Worm (Caenorhabditis elegans) whole organism, young adult: ENCODE measurements around the gene C55C3.8.
A peak's percentile ranks its signal among the peaks of the same experiment; 100 is the strongest.

Experiments used
- B0035.1 ChIP-seq: sonication (generic microtip); optimal IDR thresholded peaks from 2 replicates; lab custom pipeline; 2016; ENCODE audit warnings: missing genetic modification characterization, mild to moderate bottlenecking, missing compliant biosample characterization, missing genotype, missing genetic modification reagents
- B0336.3 ChIP-seq: fragments of 200-800 bp; sonication (Bioruptor generic); IDR thresholded peaks from 2 replicates; pipeline ENCODE4 v1.3.6; 2022; ENCODE audit warnings: missing genetic modification characterization, missing compliant biosample characterization
- C17E4.6 ChIP-seq: fragments of 200-800 bp; sonication (Bioruptor generic); IDR thresholded peaks from 2 replicates; pipeline ENCODE4 v1.3.6; 2022; ENCODE audit warnings: missing genetic modification reagents, missing genetic modification characterization, missing compliant biosample characterization
- F10E7.11 ChIP-seq: sonication (generic microtip); optimal IDR thresholded peaks from 2 replicates; lab custom pipeline; 2017; ENCODE audit warnings: mild to moderate bottlenecking, missing genetic modification characterization, moderate library complexity, missing compliant biosample characterization
- F33H1.4 ChIP-seq: fragments of 200-800 bp; sonication (Bioruptor generic); IDR thresholded peaks from 2 replicates; pipeline ENCODE4 v1.3.6; 2022; ENCODE audit warnings: missing genetic modification reagents, missing genetic modification characterization, missing compliant biosample characterization
- F49E8.2 ChIP-seq: sonication (generic microtip); optimal IDR thresholded peaks from 3 replicates; lab custom pipeline; 2017; ENCODE audit warnings: missing genetic modification characterization, mild to moderate bottlenecking, missing compliant biosample characterization, antibody characterized with exemption, moderate library complexity; ENCODE audit not compliant: insufficient read depth
- F55B11.4 ChIP-seq: sonication (generic microtip); optimal IDR thresholded peaks from 2 replicates; lab custom pipeline; 2016; ENCODE audit warnings: missing compliant biosample characterization, missing genetic modification characterization, borderline replicate concordance; ENCODE audit not compliant: insufficient read depth
- F57A8.1 ChIP-seq: fragments of 200-800 bp; sonication (Bioruptor generic); optimal IDR thresholded peaks from 2 replicates; lab custom pipeline; 2018; ENCODE audit warnings: mild to moderate bottlenecking, missing genetic modification characterization, moderate library complexity, missing compliant biosample characterization
- Y53F4B.3 ChIP-seq: fragments of 200-800 bp; sonication (Bioruptor generic); IDR thresholded peaks from 2 replicates; pipeline ENCODE4 v1.3.6; 2022; ENCODE audit warnings: missing genetic modification reagents, missing genetic modification characterization, missing compliant biosample characterization
- Y53G8AR.9 ChIP-seq: fragments of 200-800 bp; sonication (Bioruptor generic); conservative IDR thresholded peaks from 2 replicates; pipeline ENCODE4 v1.3.6; 2022; ENCODE audit warnings: missing genetic modification reagents, missing genetic modification characterization, missing compliant biosample characterization
- Y56A3A.18 ChIP-seq: fragments of 200-800 bp; sonication (Bioruptor generic); IDR thresholded peaks from 2 replicates; pipeline ENCODE4 v1.3.6; 2022; ENCODE audit warnings: missing genetic modification reagents, missing genetic modification characterization, missing compliant biosample characterization
- aptf-2 ChIP-seq: fragments of 200-800 bp; sonication (Bioruptor generic); conservative IDR thresholded peaks from 2 replicates; pipeline ENCODE4 v1.3.6; 2022; ENCODE audit warnings: missing genetic modification reagents, missing genetic modification characterization, missing compliant biosample characterization
- attf-5 ChIP-seq: fragments of 200-800 bp; sonication (Bioruptor generic); optimal IDR thresholded peaks from 2 replicates; lab custom pipeline; 2018; ENCODE audit warnings: mild to moderate bottlenecking, missing genetic modification characterization, missing compliant biosample characterization
- ccch-3 ChIP-seq: fragments of 200-800 bp; sonication (Bioruptor generic); optimal IDR thresholded peaks from 2 replicates; lab custom pipeline; 2018; ENCODE audit warnings: mild to moderate bottlenecking, missing genetic modification characterization, missing compliant biosample characterization
- cebp-2 ChIP-seq: fragments of 200-800 bp; sonication (Bioruptor generic); IDR thresholded peaks from 2 replicates; pipeline ENCODE4 v1.3.6; 2022; ENCODE audit warnings: missing genetic modification characterization, missing compliant biosample characterization
- ceh-40 ChIP-seq: fragments of 200-800 bp; sonication (Bioruptor generic); IDR thresholded peaks from 2 replicates; pipeline ENCODE4 v1.3.6; 2022; ENCODE audit warnings: missing genetic modification characterization, missing compliant biosample characterization
- ceh-58 ChIP-seq: fragments of 200-800 bp; sonication (Bioruptor generic); IDR thresholded peaks from 2 replicates; pipeline ENCODE4 v1.3.6; 2022; ENCODE audit warnings: missing genetic modification characterization, missing compliant biosample characterization
- chd-7 ChIP-seq: sonication (generic microtip); optimal IDR thresholded peaks from 2 replicates; lab custom pipeline; 2016; ENCODE audit warnings: mild to moderate bottlenecking, missing genetic modification characterization, moderate library complexity, missing compliant biosample characterization
- die-1 ChIP-seq: sonication (generic microtip); optimal IDR thresholded peaks from 2 replicates; lab custom pipeline; 2016; ENCODE audit warnings: missing genotype, mild to moderate bottlenecking, missing genetic modification characterization, missing compliant biosample characterization
- dox-1 ChIP-seq: fragments of 200-800 bp; sonication (Bioruptor generic); IDR thresholded peaks from 2 replicates; pipeline ENCODE4 v1.3.6; 2022; ENCODE audit warnings: missing genetic modification reagents, missing genetic modification characterization, missing compliant biosample characterization
- dpl-1 ChIP-seq: fragments of 150-350 bp; optimal IDR thresholded peaks from 2 replicates; lab custom pipeline; 2014; ENCODE audit warnings: missing biosample characterization, missing genetic modification reagents, missing genetic modification characterization
- egl-44 ChIP-seq: fragments of 200-800 bp; sonication (Bioruptor generic); IDR thresholded peaks from 2 replicates; pipeline ENCODE4 v1.3.6; 2022; ENCODE audit warnings: missing genetic modification reagents, missing genetic modification characterization, missing compliant biosample characterization
- egrh-3 ChIP-seq: fragments of 200-800 bp; sonication (Bioruptor generic); IDR thresholded peaks from 2 replicates; pipeline ENCODE4 v1.3.6; 2022; ENCODE audit warnings: missing genetic modification reagents, missing genetic modification characterization, missing compliant biosample characterization
- ekl-4 ChIP-seq: fragments of 200-800 bp; sonication (Bioruptor generic); IDR thresholded peaks from 2 replicates; pipeline ENCODE4 v1.3.6; 2022; ENCODE audit warnings: missing genetic modification reagents, missing genetic modification characterization, missing compliant biosample characterization
- fkh-3 ChIP-seq: sonication (generic microtip); optimal IDR thresholded peaks from 2 replicates; lab custom pipeline; 2016; ENCODE audit warnings: mild to moderate bottlenecking, missing genetic modification characterization, missing compliant biosample characterization
- him-1 ChIP-seq: sonication (generic microtip); optimal IDR thresholded peaks from 2 replicates; lab custom pipeline; 2016; ENCODE audit warnings: missing genotype, missing genetic modification reagents, missing genetic modification characterization, missing compliant biosample characterization
- let-607 ChIP-seq, 2 experiments: fragments of 200-800 bp in 1 of 2; sonication (Bioruptor generic) in 1 of 2; sonication (generic microtip) in 1 of 2; optimal IDR thresholded peaks; 2 replicates each; lab custom pipeline; 2016 to 2018; ENCODE audit warnings: mild to moderate bottlenecking in 2 of 2, missing compliant biosample characterization in 2 of 2, missing genetic modification characterization in 2 of 2, moderate library complexity in 2 of 2, missing genotype in 1 of 2
- lin-40 ChIP-seq: sonication (generic microtip); optimal IDR thresholded peaks from 2 replicates; lab custom pipeline; 2016; ENCODE audit warnings: missing genetic modification characterization, mild to moderate bottlenecking, missing compliant biosample characterization, missing genotype, missing genetic modification reagents
- lin-54 ChIP-seq: fragments of 200-800 bp; sonication (Bioruptor generic); optimal IDR thresholded peaks from 2 replicates; lab custom pipeline; 2018; ENCODE audit warnings: mild to moderate bottlenecking, missing genetic modification characterization, missing compliant biosample characterization
- lsy-27 ChIP-seq: sonication (generic microtip); optimal IDR thresholded peaks from 2 replicates; lab custom pipeline; 2017; ENCODE audit warnings: missing genetic modification characterization, mild to moderate bottlenecking, missing compliant biosample characterization, antibody characterized with exemption, missing genotype, borderline replicate concordance; ENCODE audit not compliant: insufficient read depth
- madf-10 ChIP-seq: sonication (generic microtip); optimal IDR thresholded peaks from 2 replicates; lab custom pipeline; 2016; ENCODE audit warnings: mild to moderate bottlenecking, missing genetic modification characterization, missing compliant biosample characterization
- madf-3 ChIP-seq: fragments of 200-800 bp; sonication (Bioruptor generic); IDR thresholded peaks from 2 replicates; pipeline ENCODE4 v1.3.6; 2022; ENCODE audit warnings: missing genetic modification reagents, missing genetic modification characterization, missing compliant biosample characterization
- madf-6 ChIP-seq: fragments of 200-800 bp; sonication (Bioruptor generic); IDR thresholded peaks from 2 replicates; pipeline ENCODE4 v1.3.6; 2022; ENCODE audit warnings: missing genetic modification reagents, missing genetic modification characterization, missing compliant biosample characterization
- mcd-1 ChIP-seq: fragments of 200-800 bp; sonication (Bioruptor generic); IDR thresholded peaks from 2 replicates; pipeline ENCODE4 v1.3.6; 2022; ENCODE audit warnings: missing genetic modification reagents, missing genetic modification characterization, missing compliant biosample characterization
- mxl-1 ChIP-seq: sonication (generic microtip); optimal IDR thresholded peaks from 2 replicates; lab custom pipeline; 2016; ENCODE audit warnings: missing genetic modification characterization, missing compliant biosample characterization
- nfyb-1 ChIP-seq: fragments of 200-800 bp; sonication (Bioruptor generic); IDR thresholded peaks from 2 replicates; pipeline ENCODE4 v1.3.6; 2022; ENCODE audit warnings: missing genetic modification reagents, missing genetic modification characterization, missing compliant biosample characterization
- nhr-179 ChIP-seq: sonication (generic microtip); optimal IDR thresholded peaks from 2 replicates; lab custom pipeline; 2016; ENCODE audit warnings: mild to moderate bottlenecking, missing genetic modification characterization, missing compliant biosample characterization
- pha-4 ChIP-seq: fragments of 150-350 bp; sonication (generic microtip); optimal IDR thresholded peaks from 2 replicates; lab custom pipeline; 2014; ENCODE audit warnings: missing biosample characterization, missing genetic modification reagents, missing genetic modification characterization
- rcor-1 ChIP-seq: fragments of 200-800 bp; sonication (Bioruptor generic); IDR thresholded peaks from 2 replicates; pipeline ENCODE4 v1.3.6; 2022; ENCODE audit warnings: missing genetic modification reagents, missing genetic modification characterization, missing compliant biosample characterization
- repo-1 ChIP-seq: sonication (generic microtip); optimal IDR thresholded peaks from 2 replicates; lab custom pipeline; 2017; ENCODE audit warnings: mild to moderate bottlenecking, missing genetic modification characterization, missing compliant biosample characterization
- rpc-1 ChIP-seq, 2 experiments: fragments of 150-350 bp in 1 of 2; sonication (generic microtip) in 1 of 2; optimal IDR thresholded peaks; 2 replicates each; lab custom pipeline; 2014 to 2018; ENCODE audit warnings: missing biosample characterization in 1 of 2, missing genetic modification characterization in 1 of 2, missing genetic modification reagents in 1 of 2, missing genotype in 1 of 2
- snpc-1.1 ChIP-seq: sonication (generic microtip); optimal IDR thresholded peaks from 2 replicates; lab custom pipeline; 2017; ENCODE audit warnings: missing genetic modification characterization, mild to moderate bottlenecking, missing compliant biosample characterization, antibody characterized with exemption, moderate library complexity, missing genotype, missing genetic modification reagents; ENCODE audit not compliant: insufficient read depth
- sptf-2 ChIP-seq: fragments of 200-800 bp; sonication (Bioruptor generic); optimal IDR thresholded peaks from 2 replicates; lab custom pipeline; 2018; ENCODE audit warnings: mild to moderate bottlenecking, missing genetic modification characterization, missing compliant biosample characterization
- tbx-9 ChIP-seq: sonication (generic microtip); optimal IDR thresholded peaks from 2 replicates; lab custom pipeline; 2016; ENCODE audit warnings: borderline replicate concordance, missing genetic modification characterization, inconsistent platforms, missing compliant biosample characterization
- tlf-1 ChIP-seq: fragments of 200-800 bp; sonication (Bioruptor generic); optimal IDR thresholded peaks from 2 replicates; lab custom pipeline; 2018; ENCODE audit warnings: mild to moderate bottlenecking, missing genetic modification characterization, missing compliant biosample characterization
- xnd-1 ChIP-seq: sonication (generic microtip); optimal IDR thresholded peaks from 2 replicates; lab custom pipeline; 2016; ENCODE audit warnings: missing genotype, missing genetic modification reagents, missing genetic modification characterization, missing compliant biosample characterization
- ztf-18 ChIP-seq: sonication (generic microtip); optimal IDR thresholded peaks from 2 replicates; lab custom pipeline; 2016; ENCODE audit warnings: missing genotype, mild to moderate bottlenecking, missing genetic modification characterization, missing compliant biosample characterization
- ztf-6 ChIP-seq: fragments of 200-800 bp; sonication (Bioruptor generic); IDR thresholded peaks from 2 replicates; pipeline ENCODE4 v1.3.6; 2022; ENCODE audit warnings: missing genetic modification reagents, missing genetic modification characterization, missing compliant biosample characterization

The C55C3.8 gene

ce11 chrIV:5657126-5657666 lies 33.6 kb upstream of the C55C3.8 start (continued):
- TF ChIP-seq dpl-1 (GFP tag; lab: Kevin White, UChicago): peak; percentile 18
- no peak for TF ChIP-seq fkh-3 (tag; lab: Kevin White, UChicago)
- TF ChIP-seq cebp-2: no peak
- no peak for TF ChIP-seq F33H1.4 (GFP tag; lab: Robert Waterston, UW)
- TF ChIP-seq ccch-3 (GFP tag; lab: Kevin White, UChicago): no peak
- no peak for TF ChIP-seq aptf-2 (GFP tag; lab: Robert Waterston, UW)
- peak; percentile 57 for TF ChIP-seq xnd-1
- no peak for TF ChIP-seq F57A8.1 (GFP tag; lab: Kevin White, UChicago)
- TF ChIP-seq let-607 (tag; optimal IDR thresholded peaks at IDR 0.05; lab: Kevin White, UChicago): no peak
- TF ChIP-seq madf-3: no peak
- TF ChIP-seq egl-44 (GFP tag; lab: Robert Waterston, UW): no peak
- no peak for TF ChIP-seq repo-1 (tag; lab: Kevin White, UChicago)
- no peak for TF ChIP-seq Y56A3A.18 (GFP tag; lab: Robert Waterston, UW)
- no peak for TF ChIP-seq tlf-1 (GFP tag; lab: Kevin White, UChicago)
- no peak for TF ChIP-seq F55B11.4 (tag; lab: Kevin White, UChicago)
- no peak for TF ChIP-seq nhr-179
- TF ChIP-seq lin-40 (tag; lab: Kevin White, UChicago): peak; percentile 77
- TF ChIP-seq lin-54 (GFP tag; lab: Kevin White, UChicago): peak; percentile 48
- TF ChIP-seq Y53G8AR.9 (GFP tag; lab: Robert Waterston, UW): no peak
- no peak for TF ChIP-seq rcor-1
- peak; percentile 68 for TF ChIP-seq B0336.3
- no peak for TF ChIP-seq F49E8.2 (tag; lab: Kevin White, UChicago)
- TF ChIP-seq sptf-2: no peak
- no peak for TF ChIP-seq Y53F4B.3 (GFP tag; lab: Robert Waterston, UW)
- TF ChIP-seq B0035.1 (tag; lab: Kevin White, UChicago): no peak
- TF ChIP-seq madf-6: peak; percentile 86
- TF ChIP-seq chd-7 (tag; lab: Kevin White, UChicago): peak; percentile 35
- no peak for TF ChIP-seq ztf-6 (GFP tag; lab: Robert Waterston, UW)
- TF ChIP-seq pha-4 (tag; lab: Kevin White, UChicago): no peak
- no peak for TF ChIP-seq him-1
- TF ChIP-seq mxl-1 (tag; lab: Kevin White, UChicago): no peak
- TF ChIP-seq rpc-1 (optimal IDR thresholded peaks at IDR 0.05; lab: Kevin White, UChicago): no peak
- TF ChIP-seq rpc-1 (tag; optimal IDR thresholded peaks at IDR 0.05; lab: Kevin White, UChicago): no peak
- TF ChIP-seq tbx-9 (tag; lab: Kevin White, UChicago): no peak
- TF ChIP-seq nfyb-1: peak; percentile 58; the same call in 1 of the 2 replicates
- no peak for TF ChIP-seq lsy-27 (tag; lab: Kevin White, UChicago)
- no peak for TF ChIP-seq ceh-58 (GFP tag; lab: Robert Waterston, UW)
- no peak for TF ChIP-seq F10E7.11 (tag; lab: Kevin White, UChicago)
- no peak for TF ChIP-seq ceh-40 (GFP tag; lab: Robert Waterston, UW)
- TF ChIP-seq attf-5 (GFP tag; lab: Kevin White, UChicago): peak; percentile 71
- no peak for TF ChIP-seq snpc-1.1 (tag; lab: Kevin White, UChicago)
- TF ChIP-seq C17E4.6 (GFP tag; lab: Robert Waterston, UW): no peak
- no peak for TF ChIP-seq egrh-3
- TF ChIP-seq ekl-4: peak; percentile 56; the same call in 1 of the 2 replicates
- peak; percentile 59 for TF ChIP-seq die-1
- TF ChIP-seq dox-1 (GFP tag; lab: Robert Waterston, UW): peak; percentile 66
- TF ChIP-seq ztf-18: no peak
- TF ChIP-seq madf-10 (tag; lab: Kevin White, UChicago): peak; percentile 51
- TF ChIP-seq mcd-1: 0 out of 2 replicates have a peak, but pooled peaks have one; percentile 5
